Worm (Caenorhabditis elegans) whole organism, young adult: ENCODE measurements around the gene sqv-3.

Source experiments
- B0019.2 ChIP-seq: fragments of 200-800 bp; sonication (Bioruptor generic); conservative IDR thresholded peaks from 2 replicates; pipeline ENCODE4 v1.3.6; 2022; ENCODE audit warnings: missing genetic modification reagents, missing genetic modification characterization, missing compliant biosample characterization
- B0035.1 ChIP-seq: sonication (generic microtip); optimal IDR thresholded peaks from 2 replicates; lab custom pipeline; 2016; ENCODE audit warnings: missing genetic modification characterization, mild to moderate bottlenecking, missing compliant biosample characterization, missing genotype, missing genetic modification reagents
- B0261.1 ChIP-seq: sonication (generic microtip); optimal IDR thresholded peaks from 2 replicates; lab custom pipeline; 2016; ENCODE audit warnings: mild to moderate bottlenecking, missing genetic modification characterization, moderate library complexity, missing compliant biosample characterization
- C17E4.6 ChIP-seq: fragments of 200-800 bp; sonication (Bioruptor generic); IDR thresholded peaks from 2 replicates; pipeline ENCODE4 v1.3.6; 2022; ENCODE audit warnings: missing genetic modification reagents, missing genetic modification characterization, missing compliant biosample characterization
- D2030.7 ChIP-seq: fragments of 200-800 bp; sonication (Bioruptor generic); IDR thresholded peaks from 2 replicates; pipeline ENCODE4 v1.3.6; 2022; ENCODE audit warnings: missing genetic modification reagents, missing genetic modification characterization, missing compliant biosample characterization
- F22D6.2 ChIP-seq: sonication (generic microtip); optimal IDR thresholded peaks from 2 replicates; lab custom pipeline; 2016; ENCODE audit warnings: mild to moderate bottlenecking, missing genetic modification characterization, missing compliant biosample characterization
- F23B12.7 ChIP-seq: sonication (generic microtip); optimal IDR thresholded peaks from 2 replicates; lab custom pipeline; 2017; ENCODE audit warnings: missing genetic modification characterization, mild to moderate bottlenecking, missing compliant biosample characterization, antibody characterized with exemption, moderate library complexity; ENCODE audit not compliant: insufficient read depth
- F49E8.2 ChIP-seq: sonication (generic microtip); optimal IDR thresholded peaks from 3 replicates; lab custom pipeline; 2017; ENCODE audit warnings: missing genetic modification characterization, mild to moderate bottlenecking, missing compliant biosample characterization, antibody characterized with exemption, moderate library complexity; ENCODE audit not compliant: insufficient read depth
- F52B5.7 ChIP-seq: sonication (generic microtip); optimal IDR thresholded peaks from 2 replicates; lab custom pipeline; 2016; ENCODE audit warnings: mild to moderate bottlenecking, missing genetic modification characterization, missing compliant biosample characterization
- K11D2.4 ChIP-seq: fragments of 200-800 bp; sonication (Bioruptor generic); IDR thresholded peaks from 2 replicates; pipeline ENCODE4 v1.3.6; 2022; ENCODE audit warnings: missing genetic modification reagents, missing genetic modification characterization, missing compliant biosample characterization
- Y53G8AR.9 ChIP-seq: fragments of 200-800 bp; sonication (Bioruptor generic); conservative IDR thresholded peaks from 2 replicates; pipeline ENCODE4 v1.3.6; 2022; ENCODE audit warnings: missing genetic modification reagents, missing genetic modification characterization, missing compliant biosample characterization
- Y56A3A.18 ChIP-seq: fragments of 200-800 bp; sonication (Bioruptor generic); IDR thresholded peaks from 2 replicates; pipeline ENCODE4 v1.3.6; 2022; ENCODE audit warnings: missing genetic modification reagents, missing genetic modification characterization, missing compliant biosample characterization
- aptf-3 ChIP-seq: fragments of 200-800 bp; sonication (Bioruptor generic); IDR thresholded peaks from 2 replicates; pipeline ENCODE4 v1.3.6; 2022; ENCODE audit warnings: missing genetic modification characterization, missing compliant biosample characterization
- attf-3 ChIP-seq: fragments of 200-800 bp; sonication (Bioruptor generic); conservative IDR thresholded peaks from 2 replicates; pipeline ENCODE4 v1.3.6; 2022; ENCODE audit warnings: missing genetic modification reagents, missing genetic modification characterization, missing compliant biosample characterization
- attf-6 ChIP-seq: fragments of 200-800 bp; sonication (Bioruptor generic); IDR thresholded peaks from 2 replicates; pipeline ENCODE4 v1.3.6; 2022; ENCODE audit warnings: missing genetic modification reagents, missing genetic modification characterization, missing compliant biosample characterization
- bed-1 ChIP-seq: fragments of 200-800 bp; sonication (Bioruptor generic); IDR thresholded peaks from 2 replicates; pipeline ENCODE4 v1.3.6; 2022; ENCODE audit warnings: missing genetic modification reagents, missing genetic modification characterization, missing compliant biosample characterization
- bed-2 ChIP-seq: fragments of 200-800 bp; sonication (Bioruptor generic); IDR thresholded peaks from 2 replicates; pipeline ENCODE4 v1.3.6; 2022; ENCODE audit warnings: missing genetic modification reagents, missing genetic modification characterization, missing compliant biosample characterization
- ccch-3 ChIP-seq: fragments of 200-800 bp; sonication (Bioruptor generic); optimal IDR thresholded peaks from 2 replicates; lab custom pipeline; 2018; ENCODE audit warnings: mild to moderate bottlenecking, missing genetic modification characterization, missing compliant biosample characterization
- ceh-58 ChIP-seq: fragments of 200-800 bp; sonication (Bioruptor generic); IDR thresholded peaks from 2 replicates; pipeline ENCODE4 v1.3.6; 2022; ENCODE audit warnings: missing genetic modification characterization, missing compliant biosample characterization
- ceh-79 ChIP-seq: sonication (generic microtip); optimal IDR thresholded peaks from 2 replicates; lab custom pipeline; 2017; ENCODE audit warnings: mild to moderate bottlenecking, missing genetic modification characterization, missing compliant biosample characterization
- ceh-91 ChIP-seq: fragments of 200-800 bp; sonication (Bioruptor generic); IDR thresholded peaks from 2 replicates; pipeline ENCODE4 v1.3.6; 2022; ENCODE audit warnings: missing genetic modification reagents, missing genetic modification characterization, missing compliant biosample characterization
- die-1 ChIP-seq: sonication (generic microtip); optimal IDR thresholded peaks from 2 replicates; lab custom pipeline; 2016; ENCODE audit warnings: missing genotype, mild to moderate bottlenecking, missing genetic modification characterization, missing compliant biosample characterization
- ekl-4 ChIP-seq: fragments of 200-800 bp; sonication (Bioruptor generic); IDR thresholded peaks from 2 replicates; pipeline ENCODE4 v1.3.6; 2022; ENCODE audit warnings: missing genetic modification reagents, missing genetic modification characterization, missing compliant biosample characterization
- gei-17 ChIP-seq: fragments of 200-800 bp; sonication (Bioruptor generic); optimal IDR thresholded peaks from 2 replicates; lab custom pipeline; 2018; ENCODE audit warnings: mild to moderate bottlenecking, missing genetic modification characterization, missing compliant biosample characterization
- hlh-26 ChIP-seq: fragments of 200-800 bp; sonication (Bioruptor generic); conservative IDR thresholded peaks from 2 replicates; pipeline ENCODE4 v1.3.6; 2022; ENCODE audit warnings: missing genetic modification reagents, missing genetic modification characterization, missing compliant biosample characterization
- hmg-1.2 ChIP-seq: fragments of 200-800 bp; sonication (Bioruptor generic); IDR thresholded peaks from 2 replicates; pipeline ENCODE4 v1.3.6; 2022; ENCODE audit warnings: missing genetic modification reagents, missing genetic modification characterization, missing compliant biosample characterization
- hmg-20 ChIP-seq: fragments of 200-800 bp; sonication (Bioruptor generic); IDR thresholded peaks from 2 replicates; pipeline ENCODE4 v1.3.6; 2022; ENCODE audit warnings: missing genetic modification reagents, missing genetic modification characterization, missing compliant biosample characterization
- hsf-1 ChIP-seq: fragments of 200-800 bp; sonication (Bioruptor generic); IDR thresholded peaks from 2 replicates; pipeline ENCODE4 v1.3.6; 2022; ENCODE audit warnings: missing genetic modification reagents, missing genetic modification characterization, missing compliant biosample characterization
- lir-1 ChIP-seq: fragments of 200-800 bp; sonication (Bioruptor generic); conservative IDR thresholded peaks from 2 replicates; pipeline ENCODE4 v1.3.6; 2022; ENCODE audit warnings: missing genetic modification reagents, missing genetic modification characterization, missing compliant biosample characterization
- lsl-1 ChIP-seq: fragments of 200-800 bp; sonication (Bioruptor generic); optimal IDR thresholded peaks from 2 replicates; lab custom pipeline; 2018; ENCODE audit warnings: mild to moderate bottlenecking, missing genetic modification characterization, moderate library complexity, missing compliant biosample characterization
- madf-10 ChIP-seq: sonication (generic microtip); optimal IDR thresholded peaks from 2 replicates; lab custom pipeline; 2016; ENCODE audit warnings: mild to moderate bottlenecking, missing genetic modification characterization, missing compliant biosample characterization
- madf-3 ChIP-seq: fragments of 200-800 bp; sonication (Bioruptor generic); IDR thresholded peaks from 2 replicates; pipeline ENCODE4 v1.3.6; 2022; ENCODE audit warnings: missing genetic modification reagents, missing genetic modification characterization, missing compliant biosample characterization
- madf-6 ChIP-seq: fragments of 200-800 bp; sonication (Bioruptor generic); IDR thresholded peaks from 2 replicates; pipeline ENCODE4 v1.3.6; 2022; ENCODE audit warnings: missing genetic modification reagents, missing genetic modification characterization, missing compliant biosample characterization
- madf-8 ChIP-seq: fragments of 200-800 bp; sonication (Bioruptor generic); conservative IDR thresholded peaks from 2 replicates; pipeline ENCODE4 v1.3.6; 2022; ENCODE audit warnings: missing genetic modification reagents, missing genetic modification characterization, missing compliant biosample characterization
- mes-4 ChIP-seq: sonication (generic microtip); optimal IDR thresholded peaks from 2 replicates; lab custom pipeline; 2016; ENCODE audit warnings: missing genotype, missing genetic modification characterization, missing compliant biosample characterization
- mxl-1 ChIP-seq: sonication (generic microtip); optimal IDR thresholded peaks from 2 replicates; lab custom pipeline; 2016; ENCODE audit warnings: missing genetic modification characterization, missing compliant biosample characterization
- nhr-120 ChIP-seq: fragments of 200-800 bp; sonication (Bioruptor generic); IDR thresholded peaks from 2 replicates; pipeline ENCODE4 v1.3.6; 2022; ENCODE audit warnings: missing genetic modification characterization, missing compliant biosample characterization
- nhr-27 ChIP-seq: fragments of 200-800 bp; sonication (Bioruptor generic); optimal IDR thresholded peaks from 2 replicates; lab custom pipeline; 2018; ENCODE audit warnings: mild to moderate bottlenecking, missing genetic modification characterization, moderate library complexity, missing compliant biosample characterization
- rcor-1 ChIP-seq: fragments of 200-800 bp; sonication (Bioruptor generic); IDR thresholded peaks from 2 replicates; pipeline ENCODE4 v1.3.6; 2022; ENCODE audit warnings: missing genetic modification reagents, missing genetic modification characterization, missing compliant biosample characterization
- sea-2 ChIP-seq: fragments of 200-800 bp; sonication (Bioruptor generic); IDR thresholded peaks from 2 replicates; pipeline ENCODE4 v1.3.6; 2022; ENCODE audit warnings: missing genetic modification characterization, missing compliant biosample characterization
- sptf-2 ChIP-seq: fragments of 200-800 bp; sonication (Bioruptor generic); optimal IDR thresholded peaks from 2 replicates; lab custom pipeline; 2018; ENCODE audit warnings: mild to moderate bottlenecking, missing genetic modification characterization, missing compliant biosample characterization
- tlf-1 ChIP-seq: fragments of 200-800 bp; sonication (Bioruptor generic); optimal IDR thresholded peaks from 2 replicates; lab custom pipeline; 2018; ENCODE audit warnings: mild to moderate bottlenecking, missing genetic modification characterization, missing compliant biosample characterization
- unc-130 ChIP-seq: sonication (generic microtip); optimal IDR thresholded peaks from 2 replicates; lab custom pipeline; 2016; ENCODE audit warnings: missing genetic modification reagents, missing genetic modification characterization, missing compliant biosample characterization
- zfh-2 ChIP-seq: fragments of 200-800 bp; sonication (Bioruptor generic); conservative IDR thresholded peaks from 2 replicates; pipeline ENCODE4 v1.3.6; 2022; ENCODE audit warnings: missing genetic modification reagents, missing genetic modification characterization, missing compliant biosample characterization
- ztf-22 ChIP-seq: fragments of 200-800 bp; sonication (Bioruptor generic); optimal IDR thresholded peaks from 2 replicates; lab custom pipeline; 2018; ENCODE audit warnings: mild to moderate bottlenecking, missing genetic modification characterization, moderate library complexity, missing compliant biosample characterization
- ztf-26 ChIP-seq: sonication (generic microtip); optimal IDR thresholded peaks from 2 replicates; lab custom pipeline; 2017; ENCODE audit warnings: missing genetic modification characterization, missing compliant biosample characterization
- ztf-28 ChIP-seq: fragments of 200-800 bp; sonication (Bioruptor generic); IDR thresholded peaks from 2 replicates; pipeline ENCODE4 v1.3.6; 2022; ENCODE audit warnings: missing genetic modification reagents, missing genetic modification characterization, missing compliant biosample characterization
- ztf-6 ChIP-seq: fragments of 200-800 bp; sonication (Bioruptor generic); IDR thresholded peaks from 2 replicates; pipeline ENCODE4 v1.3.6; 2022; ENCODE audit warnings: missing genetic modification reagents, missing genetic modification characterization, missing compliant biosample characterization

The sqv-3 gene

ce11 chrIII:9780665-9781304 lies 631 bp upstream of the sqv-3 start, which contains the start of gene vha-1:
Gene vha-1, plus strand, starts transcription at chrIII:9781254.
- TF ChIP-seq ztf-26 (tag; lab: Kevin White, UChicago) (peak; percentile 67), F49E8.2 (tag; lab: Kevin White, UChicago) (peak; percentile 30), C17E4.6 (no peak), ztf-22 (GFP tag; lab: Kevin White, UChicago) (no peak), madf-6 (GFP tag; lab: Robert Waterston, UW) (peak; percentile 38; the same call in 1 of the 2 replicates), mes-4 (no peak), D2030.7 (peak; percentile 47; the same call in 1 of the 2 replicates), aptf-3 (GFP tag; lab: Robert Waterston, UW) (no peak), F22D6.2 (tag; lab: Kevin White, UChicago) (no peak), F52B5.7 (tag; lab: Kevin White, UChicago) (no peak), die-1 (peak; percentile 30), rcor-1 (peak; percentile 77; the same call in 1 of the 2 replicates), hsf-1 (GFP tag; lab: Robert Waterston, UW) (no peak), ceh-91 (GFP tag; lab: Robert Waterston, UW) (no peak), madf-3 (GFP tag; lab: Robert Waterston, UW) (peak; percentile 100), ccch-3 (GFP tag; lab: Kevin White, UChicago) (no peak), nhr-27 (no peak), zfh-2 (peak; percentile 55; the same call in 1 of the 2 replicates), F23B12.7 (peak; percentile 54), ceh-79 (tag; lab: Kevin White, UChicago) (no peak), sea-2 (GFP tag; lab: Robert Waterston, UW) (no peak), lir-1 (no peak), Y53G8AR.9 (GFP tag; lab: Robert Waterston, UW) (peak; percentile 63), ztf-28 (GFP tag; lab: Robert Waterston, UW) (no peak), gei-17 (GFP tag; lab: Kevin White, UChicago) (no peak), sptf-2 (GFP tag; lab: Kevin White, UChicago) (no peak), nhr-120 (GFP tag; lab: Robert Waterston, UW) (no peak), attf-6 (GFP tag; lab: Robert Waterston, UW) (no peak), mxl-1 (tag; lab: Kevin White, UChicago) (no peak), B0035.1 (tag; lab: Kevin White, UChicago) (no peak), madf-8 (no peak), ztf-6 (0 out of 2 replicates have a peak, but pooled peaks have one; percentile 45), bed-2 (no peak), ceh-58 (GFP tag; lab: Robert Waterston, UW) (no peak), unc-130 (GFP tag; lab: Kevin White, UChicago) (no peak), ekl-4 (peak; percentile 97), lsl-1 (GFP tag; lab: Kevin White, UChicago) (peak; percentile 67), hmg-20 (GFP tag; lab: Robert Waterston, UW) (no peak), B0261.1 (tag; lab: Kevin White, UChicago) (no peak), tlf-1 (GFP tag; lab: Kevin White, UChicago) (peak; percentile 66), hlh-26 (GFP tag; lab: Robert Waterston, UW) (no peak), madf-10 (peak; percentile 52), Y56A3A.18 (GFP tag; lab: Robert Waterston, UW) (no peak), hmg-1.2 (GFP tag; lab: Robert Waterston, UW) (peak; percentile 41; the same call in 1 of the 2 replicates), B0019.2 (no peak), bed-1 (GFP tag; lab: Robert Waterston, UW) (no peak), K11D2.4 (GFP tag; lab: Robert Waterston, UW) (peak; percentile 40; the same call in 1 of the 2 replicates), attf-3 (GFP tag; lab: Robert Waterston, UW) (no peak; the same call in 1 of the 2 replicates)
